Fruit fly (Drosophila melanogaster): ENCODE data around the gene Poc1.

Poc1 gene

dm6 chr3L:13387608-13388007 lies 2.2 kb downstream of the Poc1 start, which contains the start of gene CG10171 (continued):
- peak; percentile 20 for TF ChIP-seq trem (tag; optimal IDR thresholded peaks at IDR 0.05)
- TF ChIP-seq CG10654 (GFP tag; optimal IDR thresholded peaks at IDR 0.05), result no peak
- no peak for TF ChIP-seq bbx (GFP tag; IDR thresholded peaks at IDR 0.05; ENCODE audit: partially characterized antibody)
- no peak for TF ChIP-seq usp (GFP tag; optimal IDR thresholded peaks at IDR 0.05)
- no peak for TF ChIP-seq Ssrp (tag; optimal IDR thresholded peaks at IDR 0.05)
- TF ChIP-seq CG1647 (GFP tag; optimal IDR thresholded peaks at IDR 0.05), result no peak
- TF ChIP-seq lab (GFP tag; optimal IDR thresholded peaks at IDR 0.05), result no peak
- peak; percentile 80 for TF ChIP-seq E2f2 (GFP tag; IDR thresholded peaks at IDR 0.05)
- peak; percentile 69 for TF ChIP-seq Opbp (GFP tag; IDR thresholded peaks at IDR 0.05; ENCODE audit: partially characterized antibody)
- TF ChIP-seq CHES-1-like (GFP tag; optimal IDR thresholded peaks at IDR 0.05), result no peak
- no peak for TF ChIP-seq ftz-f1 (GFP tag; optimal IDR thresholded peaks at IDR 0.05)
- TF ChIP-seq p53 (GFP tag; optimal IDR thresholded peaks at IDR 0.05), result no peak
- no peak for TF ChIP-seq cg (GFP tag; optimal IDR thresholded peaks at IDR 0.05)
- TF ChIP-seq CG13287 (GFP tag; IDR thresholded peaks at IDR 0.05; ENCODE audit: partially characterized antibody), result peak; percentile 13; the same call in 1 of the 2 replicates
- no peak for TF ChIP-seq mam (GFP tag; optimal IDR thresholded peaks at IDR 0.05)
- no peak for TF ChIP-seq CG12744 (GFP tag; optimal IDR thresholded peaks at IDR 0.05)
- TF ChIP-seq CG18262 (tag; optimal IDR thresholded peaks at IDR 0.05), result no peak
- TF ChIP-seq Lhr (GFP tag; optimal IDR thresholded peaks at IDR 0.05), result peak; percentile 52
- TF ChIP-seq amos (GFP tag; IDR thresholded peaks at IDR 0.05; ENCODE audit: partially characterized antibody), result peak; percentile 35; the same call in 1 of the 2 replicates
- TF ChIP-seq CG14441 (GFP tag; IDR thresholded peaks at IDR 0.05), result no peak
- TF ChIP-seq sna (GFP tag; IDR thresholded peaks at IDR 0.05; ENCODE audit: partially characterized antibody), result no peak
- peak; percentile 76 for TF ChIP-seq Myb (GFP tag; optimal IDR thresholded peaks at IDR 0.05)
- peak; percentile 36; the same call in 2 of the 4 replicates for TF ChIP-seq Dll (GFP tag; IDR thresholded peaks at IDR 0.05; ENCODE audit: partially characterized antibody)
- TF ChIP-seq ci (GFP tag; IDR thresholded peaks at IDR 0.05), result peak; percentile 37; the same call in 1 of the 3 replicates
- no peak for TF ChIP-seq Optix (GFP tag; IDR thresholded peaks at IDR 0.05)
- TF ChIP-seq Sry-β (GFP tag; optimal IDR thresholded peaks at IDR 0.05), result no peak
- no peak for TF ChIP-seq sob (GFP tag; IDR thresholded peaks at IDR 0.05)
- TF ChIP-seq seq (GFP tag; IDR thresholded peaks at IDR 0.05), result no peak
- TF ChIP-seq CG8924 (tag; optimal IDR thresholded peaks at IDR 0.05), result peak; percentile 24
- no peak for TF ChIP-seq CG13894 (tag; optimal IDR thresholded peaks at IDR 0.05)
- TF ChIP-seq CG6683 (GFP tag; optimal IDR thresholded peaks at IDR 0.05), result no peak
- no peak for TF ChIP-seq dan (GFP tag; IDR thresholded peaks at IDR 0.05)
- peak; percentile 90 for TF ChIP-seq CG10267 (tag; optimal IDR thresholded peaks at IDR 0.05)
- no peak for TF ChIP-seq CG15269 (tag; optimal IDR thresholded peaks at IDR 0.05)
- no peak for TF ChIP-seq Rx (GFP tag; IDR thresholded peaks at IDR 0.05)
- no peak for TF ChIP-seq Kr (GFP tag; optimal IDR thresholded peaks at IDR 0.05)
- peak; percentile 53 for TF ChIP-seq vvl (GFP tag; IDR thresholded peaks at IDR 0.05)
- no peak for TF ChIP-seq slp2 (GFP tag; optimal IDR thresholded peaks at IDR 0.05)
- TF ChIP-seq tx (GFP tag; optimal IDR thresholded peaks at IDR 0.05), result no peak
- peak; percentile 0 for TF ChIP-seq Nf-YC (tag; optimal IDR thresholded peaks at IDR 0.05)
- TF ChIP-seq stwl (tag; optimal IDR thresholded peaks at IDR 0.05), result peak; percentile 85
- TF ChIP-seq MESR4 (GFP tag; optimal IDR thresholded peaks at IDR 0.05), result peak; percentile 39
- TF ChIP-seq zfh1 (GFP tag; IDR thresholded peaks at IDR 0.05), result no peak
- TF ChIP-seq vfl (GFP tag; optimal IDR thresholded peaks at IDR 0.05), result no peak
- no peak for TF ChIP-seq Lim3 (GFP tag; IDR thresholded peaks at IDR 0.05)
- TF ChIP-seq dmrt99B (tag; optimal IDR thresholded peaks at IDR 0.05), result no peak
- no peak for TF ChIP-seq CG34376 (GFP tag; optimal IDR thresholded peaks at IDR 0.05)
- no peak for TF ChIP-seq B-H1 (GFP tag; IDR thresholded peaks at IDR 0.05)
- TF ChIP-seq CG1529 (GFP tag; optimal IDR thresholded peaks at IDR 0.05), result no peak
- TF ChIP-seq CG8089 (GFP tag; optimal IDR thresholded peaks at IDR 0.05), result no peak
- no peak for TF ChIP-seq Meics (GFP tag; optimal IDR thresholded peaks at IDR 0.05)

All from whole organism, embryonic.